Fruit fly (Drosophila melanogaster): ENCODE data around the gene CG1647.

CG1647 gene

dm6 chr3R:28810942-28811676 lies 8.9 kb upstream of the CG1647 start, which contains the start of gene wdn (continued):
- TF ChIP-seq sima (GFP tag; optimal IDR thresholded peaks at IDR 0.05), result no peak
- TF ChIP-seq Chrac-16 (GFP tag; optimal IDR thresholded peaks at IDR 0.05), result no peak
- TF ChIP-seq Ets97D (GFP tag; optimal IDR thresholded peaks at IDR 0.05), result peak; percentile 30
- no peak for TF ChIP-seq Lhr (GFP tag; optimal IDR thresholded peaks at IDR 0.05)
- no peak for TF ChIP-seq Bdp1 (GFP tag; optimal IDR thresholded peaks at IDR 0.05)
- TF ChIP-seq ftz-f1 (GFP tag; optimal IDR thresholded peaks at IDR 0.05), result peak; percentile 73
- TF ChIP-seq gcm (GFP tag; optimal IDR thresholded peaks at IDR 0.05), result peak; percentile 49
- no peak for TF ChIP-seq CG17328 (GFP tag; IDR thresholded peaks at IDR 0.05)
- no peak for TF ChIP-seq en (GFP tag; optimal IDR thresholded peaks at IDR 0.05)
- no peak for TF ChIP-seq CG3726 (GFP tag; IDR thresholded peaks at IDR 0.05)
- TF ChIP-seq CG34422 (GFP tag; IDR thresholded peaks at IDR 0.05), result peak; percentile 92; the same call in 2 of the 3 replicates
- peak; percentile 54; the same call in 1 of the 2 replicates for TF ChIP-seq CG13287 (GFP tag; IDR thresholded peaks at IDR 0.05; ENCODE audit: partially characterized antibody)
- no peak for TF ChIP-seq emc (GFP tag; optimal IDR thresholded peaks at IDR 0.05)
- TF ChIP-seq CG13894 (tag; optimal IDR thresholded peaks at IDR 0.05), result no peak
- peak; percentile 45; the same call in 2 of the 3 replicates for TF ChIP-seq CG34224 (GFP tag; IDR thresholded peaks at IDR 0.05; ENCODE audit: partially characterized antibody)
- peak; percentile 87 for TF ChIP-seq YL-1 (GFP tag; optimal IDR thresholded peaks at IDR 0.05)
- TF ChIP-seq ab (GFP tag; optimal IDR thresholded peaks at IDR 0.05), result no peak

dm6 chr3R:28811677-28812465 lies 8.2 kb upstream of the CG1647 start, which contains the start of gene Prp39:
TSS of gene Prp39 (plus strand) at chr3R:28812102.
- TF ChIP-seq btn (GFP tag; optimal IDR thresholded peaks at IDR 0.05) (no peak), Ets97D (GFP tag; optimal IDR thresholded peaks at IDR 0.05) (no peak), az2 (GFP tag; optimal IDR thresholded peaks at IDR 0.05) (peak; percentile 11), CG9727 (GFP tag; optimal IDR thresholded peaks at IDR 0.05) (peak; percentile 12), CG10274 (GFP tag; optimal IDR thresholded peaks at IDR 0.05) (no peak), unpg (GFP tag; optimal IDR thresholded peaks at IDR 0.05) (no peak), YL-1 (GFP tag; optimal IDR thresholded peaks at IDR 0.05) (peak; percentile 54), CTCF (GFP tag; optimal IDR thresholded peaks at IDR 0.05) (no peak), salm (tag; optimal IDR thresholded peaks at IDR 0.05) (no peak), Hr3 (GFP tag; optimal IDR thresholded peaks at IDR 0.05) (peak; percentile 8), CG7839 (tag; optimal IDR thresholded peaks at IDR 0.05) (no peak), Bdp1 (GFP tag; optimal IDR thresholded peaks at IDR 0.05) (no peak), pzg (GFP tag; optimal IDR thresholded peaks at IDR 0.05) (peak; percentile 51), al (GFP tag; IDR thresholded peaks at IDR 0.05) (peak; percentile 46; the same call in 1 of the 2 replicates), CG6791 (GFP tag; IDR thresholded peaks at IDR 0.05; ENCODE audit: partially characterized antibody) (peak; percentile 69), lola (GFP tag; optimal IDR thresholded peaks at IDR 0.05) (no peak), Oaz (GFP tag; IDR thresholded peaks at IDR 0.05) (no peak), sug (tag; optimal IDR thresholded peaks at IDR 0.05) (no peak), CG7987 (GFP tag; optimal IDR thresholded peaks at IDR 0.05) (no peak), CG6813 (GFP tag; optimal IDR thresholded peaks at IDR 0.05) (no peak), ssp (GFP tag; IDR thresholded peaks at IDR 0.05) (no peak), HLH54F (GFP tag; optimal IDR thresholded peaks at IDR 0.05) (no peak), CG7928 (GFP tag; optimal IDR thresholded peaks at IDR 0.05) (no peak), E2f1 (GFP tag; IDR thresholded peaks at IDR 0.05) (peak; percentile 48), Hr39 (optimal IDR thresholded peaks at IDR 0.05) (no peak), odd (GFP tag; optimal IDR thresholded peaks at IDR 0.05) (no peak), zfh2 (GFP tag; optimal IDR thresholded peaks at IDR 0.05) (peak; percentile 1), stwl (tag; optimal IDR thresholded peaks at IDR 0.05) (peak; percentile 27), Dll (GFP tag; IDR thresholded peaks at IDR 0.05; ENCODE audit: partially characterized antibody) (peak; percentile 84), Nf-YA (GFP tag; IDR thresholded peaks at IDR 0.05) (0 out of 2 replicates have a peak, but pooled peaks have one; percentile 16), CG1529 (GFP tag; optimal IDR thresholded peaks at IDR 0.05) (no peak), CG4360 (GFP tag; IDR thresholded peaks at IDR 0.05) (no peak), Atf-2 (GFP tag; optimal IDR thresholded peaks at IDR 0.05) (no peak), disco-r (GFP tag; optimal IDR thresholded peaks at IDR 0.05) (no peak)
